Fruit fly (Drosophila melanogaster): ENCODE results near the gene Vm26Aa.

The Vm26Aa gene

DNA sequence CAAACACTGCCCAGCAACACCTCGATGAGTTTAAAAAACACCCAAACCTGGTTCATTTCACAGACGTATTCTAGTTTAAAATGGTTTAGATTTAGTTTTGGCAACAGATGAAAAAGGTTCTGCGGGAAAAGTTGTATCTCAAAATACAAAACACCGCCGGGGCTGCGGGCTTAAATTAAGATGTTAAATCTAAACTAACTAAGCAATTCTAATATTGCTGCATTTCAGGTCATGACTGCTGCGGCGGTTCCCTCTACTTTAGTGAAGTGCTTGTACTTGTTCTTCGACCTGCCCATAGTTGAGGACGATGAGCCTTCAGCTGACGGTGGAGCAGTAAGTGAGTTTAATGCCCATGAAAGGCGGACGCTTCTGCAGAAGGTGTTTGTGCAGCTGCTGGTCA is 50.0 kb downstream of the Vm26Aa start, which contains the start of gene CG14000:
TSS of gene CG14000 (minus strand) at position 101 of the 400 bp plus-strand sequence.
- TF ChIP-seq CG10669 (GFP tag; optimal IDR thresholded peaks at IDR 0.05) (no peak), fd59A (GFP tag; optimal IDR thresholded peaks at IDR 0.05) (no peak), CG11902 (GFP tag; optimal IDR thresholded peaks at IDR 0.05) (no peak), Hr4 (GFP tag; optimal IDR thresholded peaks at IDR 0.05) (no peak), achi (GFP tag; optimal IDR thresholded peaks at IDR 0.05) (no peak), CG3032 (tag; optimal IDR thresholded peaks at IDR 0.05) (no peak), dsx (GFP tag; optimal IDR thresholded peaks at IDR 0.05; ENCODE audit: poor library complexity, severe bottlenecking) (no peak), CG8319 (GFP tag; optimal IDR thresholded peaks at IDR 0.05) (no peak), Eip75B (GFP tag; optimal IDR thresholded peaks at IDR 0.05) (no peak)

Measured in whole organism, prepupa.